Fruit fly (Drosophila melanogaster): Measurements from ENCODE around the gene Prosbeta6.

Gene Prosbeta6

dm6 chr3L:16602736-16603144 is 7.5 kb downstream of the Prosbeta6 start, which contains the start of gene Arts:
Gene Arts, plus strand, starts transcription at chr3L:16602851.
- TF ChIP-seq CG7101 (tag; optimal IDR thresholded peaks at IDR 0.05) (peak; percentile 38), tj (GFP tag; optimal IDR thresholded peaks at IDR 0.05) (peak; percentile 26), kay (GFP tag; ENCODE audit: borderline replicate concordance) (no peak), Clk (GFP tag; optimal IDR thresholded peaks at IDR 0.05) (no peak), CG11617 (GFP tag; optimal IDR thresholded peaks at IDR 0.05) (peak; percentile 67), cic (GFP tag; optimal IDR thresholded peaks at IDR 0.05) (no peak), CG14711 (tag; optimal IDR thresholded peaks at IDR 0.05) (peak; percentile 30), CG33017 (tag; optimal IDR thresholded peaks at IDR 0.05) (no peak), CG1620 (GFP tag; optimal IDR thresholded peaks at IDR 0.05) (peak; percentile 0), bab1 (GFP tag; optimal IDR thresholded peaks at IDR 0.05) (peak; percentile 27), pad (GFP tag; optimal IDR thresholded peaks at IDR 0.05) (peak; percentile 28), Mnt (GFP tag; optimal IDR thresholded peaks at IDR 0.05) (peak; percentile 77), CG12768 (GFP tag; optimal IDR thresholded peaks at IDR 0.05) (no peak), ovo (GFP tag; optimal IDR thresholded peaks at IDR 0.05) (peak; percentile 17), CG5204 (GFP tag; optimal IDR thresholded peaks at IDR 0.05) (peak; percentile 48), CG7045 (GFP tag; optimal IDR thresholded peaks at IDR 0.05) (peak; percentile 29), cnc (optimal IDR thresholded peaks at IDR 0.05) (no peak), Crg-1 (GFP tag; optimal IDR thresholded peaks at IDR 0.05) (peak; percentile 22), toe (GFP tag; optimal IDR thresholded peaks at IDR 0.05) (peak; percentile 51), Hr96 (GFP tag; optimal IDR thresholded peaks at IDR 0.05) (peak; percentile 12)

- no peak for TF ChIP-seq tj (GFP tag; optimal IDR thresholded peaks at IDR 0.05)
- no peak for TF ChIP-seq cic (GFP tag; optimal IDR thresholded peaks at IDR 0.05)
- no peak for TF ChIP-seq CG7101 (tag; optimal IDR thresholded peaks at IDR 0.05)
- no peak for TF ChIP-seq CG5204 (GFP tag; optimal IDR thresholded peaks at IDR 0.05)
- TF ChIP-seq CG33017 (tag; optimal IDR thresholded peaks at IDR 0.05): no peak
- no peak for TF ChIP-seq toe (GFP tag; optimal IDR thresholded peaks at IDR 0.05)
- TF ChIP-seq bab1 (GFP tag; optimal IDR thresholded peaks at IDR 0.05): no peak
- no peak for TF ChIP-seq Mnt (GFP tag; optimal IDR thresholded peaks at IDR 0.05)
- no peak for TF ChIP-seq CG12768 (GFP tag; optimal IDR thresholded peaks at IDR 0.05)
- TF ChIP-seq CG14711 (tag; optimal IDR thresholded peaks at IDR 0.05): no peak
- no peak for TF ChIP-seq ovo (GFP tag; optimal IDR thresholded peaks at IDR 0.05)
- TF ChIP-seq CG1620 (GFP tag; optimal IDR thresholded peaks at IDR 0.05): no peak
- no peak for TF ChIP-seq kay (GFP tag; ENCODE audit: borderline replicate concordance)
- no peak for TF ChIP-seq Clk (GFP tag; optimal IDR thresholded peaks at IDR 0.05)
Observed at dm6 chr3L:16594922-16595518, 15.2 kb downstream of the Prosbeta6 start, which contains the start of the genes spd-2 and Apl. Gene spd-2, minus strand, starts transcription at chr3L:16595014. Gene Apl, plus strand, starts transcription at chr3L:16595181.

- TF ChIP-seq toe (GFP tag; optimal IDR thresholded peaks at IDR 0.05) (no peak), Mnt (GFP tag; optimal IDR thresholded peaks at IDR 0.05) (no peak), cnc (optimal IDR thresholded peaks at IDR 0.05) (no peak), CG7101 (tag; optimal IDR thresholded peaks at IDR 0.05) (no peak), CG1620 (GFP tag; optimal IDR thresholded peaks at IDR 0.05) (no peak), CG12768 (GFP tag; optimal IDR thresholded peaks at IDR 0.05) (no peak), cic (GFP tag; optimal IDR thresholded peaks at IDR 0.05) (no peak), Hr96 (GFP tag; optimal IDR thresholded peaks at IDR 0.05) (no peak), CG5204 (GFP tag; optimal IDR thresholded peaks at IDR 0.05) (no peak), CG11617 (GFP tag; optimal IDR thresholded peaks at IDR 0.05) (no peak), Crg-1 (GFP tag; optimal IDR thresholded peaks at IDR 0.05) (no peak), CG7045 (GFP tag; optimal IDR thresholded peaks at IDR 0.05) (no peak), Clk (GFP tag; optimal IDR thresholded peaks at IDR 0.05) (no peak), bab1 (GFP tag; optimal IDR thresholded peaks at IDR 0.05) (no peak), ovo (GFP tag; optimal IDR thresholded peaks at IDR 0.05) (no peak), CG33017 (tag; optimal IDR thresholded peaks at IDR 0.05) (no peak)
Observed at dm6 chr3L:16590860-16591259, 19.4 kb downstream of the Prosbeta6 start, which contains the start of gene tra. Gene tra, minus strand, starts transcription at chr3L:16591050.

dm6 chr3L:16587994-16588622 is 22.1 kb downstream of the Prosbeta6 start:
- TF ChIP-seq tj (GFP tag; optimal IDR thresholded peaks at IDR 0.05) (peak; percentile 49), ovo (GFP tag; optimal IDR thresholded peaks at IDR 0.05) (peak; percentile 65), cnc (optimal IDR thresholded peaks at IDR 0.05) (no peak), Mnt (GFP tag; optimal IDR thresholded peaks at IDR 0.05) (peak; percentile 77), Hr96 (GFP tag; optimal IDR thresholded peaks at IDR 0.05) (no peak), Crg-1 (GFP tag; optimal IDR thresholded peaks at IDR 0.05) (peak; percentile 70), CG33017 (tag; optimal IDR thresholded peaks at IDR 0.05) (peak; percentile 70), CG11617 (GFP tag; optimal IDR thresholded peaks at IDR 0.05) (peak; percentile 64), bab1 (GFP tag; optimal IDR thresholded peaks at IDR 0.05) (peak; percentile 33), CG7045 (GFP tag; optimal IDR thresholded peaks at IDR 0.05) (peak; percentile 34), toe (GFP tag; optimal IDR thresholded peaks at IDR 0.05) (no peak), CG5204 (GFP tag; optimal IDR thresholded peaks at IDR 0.05) (no peak), pad (GFP tag; optimal IDR thresholded peaks at IDR 0.05) (peak; percentile 55), kay (GFP tag; ENCODE audit: borderline replicate concordance) (no peak), CG14711 (tag; optimal IDR thresholded peaks at IDR 0.05) (peak; percentile 70), Clk (GFP tag; optimal IDR thresholded peaks at IDR 0.05) (peak; percentile 20), CG1620 (GFP tag; optimal IDR thresholded peaks at IDR 0.05) (peak; percentile 71), CG12768 (GFP tag; optimal IDR thresholded peaks at IDR 0.05) (peak; percentile 35), cic (GFP tag; optimal IDR thresholded peaks at IDR 0.05) (peak; percentile 35), CG7101 (tag; optimal IDR thresholded peaks at IDR 0.05) (peak; percentile 75)

dm6 chr3L:16586989-16587388 is 23.2 kb downstream of the Prosbeta6 start, which contains the start of the genes Syx8 and CG32163:
Gene Syx8, minus strand, starts transcription at chr3L:16587057.
Gene CG32163, plus strand, starts transcription at chr3L:16587157.
- TF ChIP-seq CG11617 (GFP tag; optimal IDR thresholded peaks at IDR 0.05) (no peak), CG5204 (GFP tag; optimal IDR thresholded peaks at IDR 0.05) (no peak), cic (GFP tag; optimal IDR thresholded peaks at IDR 0.05) (peak; percentile 32), CG7101 (tag; optimal IDR thresholded peaks at IDR 0.05) (peak; percentile 9), bab1 (GFP tag; optimal IDR thresholded peaks at IDR 0.05) (peak; percentile 36), tj (GFP tag; optimal IDR thresholded peaks at IDR 0.05) (peak; percentile 17), Mnt (GFP tag; optimal IDR thresholded peaks at IDR 0.05) (peak; percentile 25)

All from whole organism, adult.